Fruit fly (Drosophila melanogaster) whole organism, embryonic: ENCODE measurements around the gene Lcp65Ad.

Experiments used
- Atf-2 ChIP-seq: fragments of 200-800 bp; sonication (Bioruptor generic); optimal IDR thresholded peaks from 2 replicates; lab custom pipeline; 2016; ENCODE audit warnings: missing biosample characterization, missing genetic modification characterization
- Atf6 ChIP-seq: fragments of 200-800 bp; sonication (Bioruptor generic); IDR thresholded peaks from 2 replicates; pipeline ENCODE4 v1.3.6; 2022; ENCODE audit warnings: missing biosample characterization, missing genetic modification characterization
- B-H1 ChIP-seq: fragments of 200-800 bp; sonication (Bioruptor generic); IDR thresholded peaks from 3 replicates; pipeline ENCODE4 v1.3.6; 2022; ENCODE audit warnings: missing biosample characterization, missing genetic modification characterization
- CG12155 ChIP-seq: fragments of 200-800 bp; sonication (Bioruptor generic); optimal IDR thresholded peaks from 3 replicates; lab custom pipeline; 2016; ENCODE audit warnings: missing biosample characterization, missing genetic modification characterization
- CG12219 ChIP-seq: fragments of 200-800 bp; sonication (Bioruptor generic); optimal IDR thresholded peaks from 3 replicates; lab custom pipeline; 2018; ENCODE audit warnings: missing biosample characterization, mild to moderate bottlenecking, missing genetic modification characterization
- CG13424 ChIP-seq: fragments of 200-800 bp; sonication (Bioruptor generic); optimal IDR thresholded peaks from 2 replicates; lab custom pipeline; 2019; ENCODE audit warnings: missing biosample characterization, mild to moderate bottlenecking, missing genetic modification characterization, moderate library complexity
- CG1602 ChIP-seq: fragments of 200-800 bp; sonication (Bioruptor generic); optimal IDR thresholded peaks from 3 replicates; lab custom pipeline; 2016; ENCODE audit warnings: missing biosample characterization, missing genetic modification characterization
- CG1792 ChIP-seq: fragments of 200-800 bp; sonication (Bioruptor generic); optimal IDR thresholded peaks from 2 replicates; lab custom pipeline; 2016; ENCODE audit warnings: missing biosample characterization, missing genetic modification characterization
- CG2889 ChIP-seq: fragments of 200-800 bp; sonication (Bioruptor generic); IDR thresholded peaks from 3 replicates; pipeline ENCODE4 v1.3.6; 2022; ENCODE audit warnings: missing biosample characterization, missing genetic modification characterization
- CG30403 ChIP-seq: fragments of 200-800 bp; sonication (Bioruptor generic); optimal IDR thresholded peaks from 3 replicates; lab custom pipeline; 2016; ENCODE audit warnings: missing biosample characterization, missing genetic modification characterization
- CG31365 ChIP-seq: fragments of 200-800 bp; sonication (Bioruptor generic); optimal IDR thresholded peaks from 2 replicates; lab custom pipeline; 2018; ENCODE audit warnings: missing biosample characterization, mild to moderate bottlenecking, missing genetic modification characterization
- CG32772 ChIP-seq: fragments of 200-800 bp; sonication (Bioruptor generic); IDR thresholded peaks from 2 replicates; pipeline ENCODE4 v1.3.6; 2022; ENCODE audit warnings: missing biosample characterization, missing genetic modification characterization
- CG3407 ChIP-seq: fragments of 200-800 bp; sonication (Bioruptor generic); optimal IDR thresholded peaks from 2 replicates; lab custom pipeline; 2018; ENCODE audit warnings: missing biosample characterization, mild to moderate bottlenecking, missing genetic modification characterization
- CG34422 ChIP-seq: fragments of 200-800 bp; sonication (Bioruptor generic); IDR thresholded peaks from 3 replicates; pipeline ENCODE4 v1.3.6; 2022; ENCODE audit warnings: missing biosample characterization, missing genetic modification characterization
- CG4328 ChIP-seq: fragments of 200-800 bp; sonication (Bioruptor generic); optimal IDR thresholded peaks from 3 replicates; lab custom pipeline; 2017; ENCODE audit warnings: missing biosample characterization, missing genetic modification reagents, missing genetic modification characterization
- CG5245 ChIP-seq: fragments of 200-800 bp; sonication (Bioruptor generic); optimal IDR thresholded peaks from 3 replicates; lab custom pipeline; 2016; ENCODE audit warnings: missing biosample characterization, missing genetic modification characterization
- CG6175 ChIP-seq: fragments of 200-800 bp; sonication (Bioruptor generic); IDR thresholded peaks from 3 replicates; pipeline ENCODE4 v1.3.6; 2022; ENCODE audit warnings: missing biosample characterization, missing genetic modification characterization
- CG6272 ChIP-seq: fragments of 200-800 bp; sonication (Bioruptor generic); IDR thresholded peaks from 2 replicates; pipeline ENCODE4 v1.3.6; 2022; ENCODE audit warnings: missing biosample characterization, missing genetic modification characterization
- CG6854 ChIP-seq: fragments of 200-800 bp; sonication (Bioruptor generic); optimal IDR thresholded peaks from 3 replicates; lab custom pipeline; 2017; ENCODE audit warnings: missing biosample characterization, mild to moderate bottlenecking, missing genetic modification characterization
- CG7357 ChIP-seq: fragments of 200-800 bp; sonication (Bioruptor generic); IDR thresholded peaks from 3 replicates; pipeline ENCODE4 v1.3.6; 2022; ENCODE audit warnings: missing biosample characterization, missing genetic modification characterization
- Ets65A ChIP-seq: fragments of 200-800 bp; sonication (Bioruptor generic); peaks from one replicate; lab custom pipeline; 2016; ENCODE audit warnings: missing biosample characterization, missing genetic modification characterization
- Gug ChIP-seq: fragments of 200-800 bp; sonication (Bioruptor generic); IDR thresholded peaks from 4 replicates; pipeline ENCODE4 v1.3.6; 2022; ENCODE audit warnings: missing biosample characterization, missing genetic modification characterization
- HLH4C ChIP-seq: fragments of 200-800 bp; sonication (Bioruptor generic); IDR thresholded peaks from 3 replicates; pipeline ENCODE4 v1.3.6; 2022; ENCODE audit warnings: missing biosample characterization, missing genetic modification characterization; ENCODE audit not compliant: partially characterized antibody
- HLHmδ ChIP-seq: fragments of 200-800 bp; sonication (Bioruptor generic); optimal IDR thresholded peaks from 2 replicates; lab custom pipeline; 2018; ENCODE audit warnings: missing biosample characterization, mild to moderate bottlenecking, missing genetic modification characterization, moderate library complexity
- HmgZ ChIP-seq: fragments of 200-800 bp; sonication (Bioruptor generic); optimal IDR thresholded peaks from 2 replicates; lab custom pipeline; 2018; ENCODE audit warnings: missing biosample characterization, mild to moderate bottlenecking, missing genetic modification characterization
- Mrtf ChIP-seq: fragments of 200-800 bp; sonication (Bioruptor generic); IDR thresholded peaks from 3 replicates; pipeline ENCODE4 v1.3.6; 2022; ENCODE audit warnings: missing biosample characterization, missing genetic modification characterization
- Myb ChIP-seq: fragments of 200-800 bp; sonication (Bioruptor generic); optimal IDR thresholded peaks from 2 replicates; lab custom pipeline; 2016; ENCODE audit warnings: missing biosample characterization, missing genetic modification characterization
- Rx ChIP-seq: fragments of 200-800 bp; sonication (Bioruptor generic); IDR thresholded peaks from 2 replicates; pipeline ENCODE4 v1.3.6; 2022; ENCODE audit warnings: missing biosample characterization, missing genetic modification characterization
- aop ChIP-seq: fragments of 200-800 bp; sonication (Bioruptor generic); IDR thresholded peaks from 2 replicates; pipeline ENCODE4 v1.3.6; 2022; ENCODE audit warnings: missing biosample characterization, missing genetic modification characterization
- ash1 ChIP-seq: fragments of 200-800 bp; sonication (Bioruptor generic); optimal IDR thresholded peaks from 2 replicates; lab custom pipeline; 2018; ENCODE audit warnings: missing biosample characterization, mild to moderate bottlenecking, missing genetic modification characterization
- az2 ChIP-seq: fragments of 200-800 bp; sonication (Bioruptor generic); optimal IDR thresholded peaks from 3 replicates; lab custom pipeline; 2016; ENCODE audit warnings: missing biosample characterization, missing genetic modification characterization
- chinmo ChIP-seq: fragments of 200-800 bp; sonication (Bioruptor generic); IDR thresholded peaks from 4 replicates; pipeline ENCODE4 v1.3.6; 2022; ENCODE audit warnings: missing biosample characterization, missing genetic modification characterization; ENCODE audit not compliant: partially characterized antibody
- chm ChIP-seq: fragments of 200-800 bp; sonication (Bioruptor generic); IDR thresholded peaks from 2 replicates; pipeline ENCODE4 v1.3.6; 2022; ENCODE audit warnings: missing biosample characterization, missing genetic modification characterization
- crp ChIP-seq, 2 experiments: fragments of 200-800 bp; sonication (Bioruptor generic); optimal IDR thresholded peaks; 2 replicates in 1 of 2; 3 replicates in 1 of 2; lab custom pipeline; 2017; ENCODE audit warnings: missing biosample characterization in 2 of 2, missing genetic modification characterization in 2 of 2, mild to moderate bottlenecking in 1 of 2, moderate library complexity in 1 of 2
- dm ChIP-seq: fragments of 200-800 bp; sonication (Bioruptor generic); optimal IDR thresholded peaks from 3 replicates; lab custom pipeline; 2016; ENCODE audit warnings: missing biosample characterization, missing genetic modification characterization
- dmrt11E ChIP-seq: fragments of 200-800 bp; sonication (Bioruptor generic); optimal IDR thresholded peaks from 3 replicates; lab custom pipeline; 2018; ENCODE audit warnings: missing biosample characterization, mild to moderate bottlenecking, missing genetic modification characterization, moderate library complexity
- en ChIP-seq: fragments of 200-800 bp; sonication (Bioruptor generic); optimal IDR thresholded peaks from 2 replicates; lab custom pipeline; 2016; ENCODE audit warnings: missing biosample characterization, missing genetic modification characterization
- fd102C ChIP-seq: fragments of 200-800 bp; sonication (Bioruptor generic); optimal IDR thresholded peaks from 2 replicates; lab custom pipeline; 2018; ENCODE audit warnings: missing biosample characterization, mild to moderate bottlenecking, missing genetic modification characterization, moderate library complexity
- gem ChIP-seq: fragments of 200-800 bp; sonication (Bioruptor generic); optimal IDR thresholded peaks from 2 replicates; lab custom pipeline; 2019; ENCODE audit warnings: missing biosample characterization, mild to moderate bottlenecking, missing genetic modification characterization, moderate library complexity
- gro ChIP-seq: fragments of 200-800 bp; sonication (Bioruptor generic); optimal IDR thresholded peaks from 2 replicates; lab custom pipeline; 2016; ENCODE audit warnings: missing biosample characterization, missing genetic modification characterization
- h ChIP-seq: fragments of >200 bp; optimal IDR thresholded peaks from 2 replicates; lab custom pipeline; 2017
- mam ChIP-seq: fragments of 200-800 bp; sonication (Bioruptor generic); optimal IDR thresholded peaks from 3 replicates; lab custom pipeline; 2016; ENCODE audit warnings: missing biosample characterization, missing genetic modification characterization
- mld ChIP-seq: fragments of 200-800 bp; sonication (Bioruptor generic); IDR thresholded peaks from 3 replicates; pipeline ENCODE4 v1.3.6; 2022; ENCODE audit warnings: missing biosample characterization, missing genetic modification characterization; ENCODE audit not compliant: partially characterized antibody
- psq ChIP-seq: fragments of 200-800 bp; sonication (Bioruptor generic); optimal IDR thresholded peaks from 2 replicates; lab custom pipeline; 2017; ENCODE audit warnings: missing biosample characterization, missing genetic modification characterization
- ranshi ChIP-seq: fragments of 200-800 bp; sonication (Bioruptor generic); IDR thresholded peaks from 2 replicates; pipeline ENCODE4 v1.3.6; 2022; ENCODE audit warnings: missing biosample characterization, missing genetic modification characterization
- repo ChIP-seq: fragments of 200-800 bp; sonication (Bioruptor generic); optimal IDR thresholded peaks from 2 replicates; lab custom pipeline; 2016; ENCODE audit warnings: missing biosample characterization, missing genetic modification characterization
- sim ChIP-seq: fragments of 200-800 bp; sonication (Bioruptor generic); IDR thresholded peaks from 2 replicates; pipeline ENCODE4 v1.3.6; 2022; ENCODE audit warnings: missing biosample characterization, missing genetic modification characterization
- so ChIP-seq: fragments of 200-800 bp; sonication (Bioruptor generic); IDR thresholded peaks from 3 replicates; pipeline ENCODE4 v1.3.6; 2022; ENCODE audit warnings: missing biosample characterization, missing genetic modification characterization
- sug ChIP-seq: fragments of 200-800 bp; optimal IDR thresholded peaks from 2 replicates; lab custom pipeline; 2019; ENCODE audit warnings: missing biosample characterization, mild to moderate bottlenecking, missing genetic modification characterization, moderate library complexity
- tgo ChIP-seq: fragments of 200-800 bp; sonication (Bioruptor generic); IDR thresholded peaks from 3 replicates; pipeline ENCODE4 v1.3.6; 2022; ENCODE audit warnings: missing biosample characterization, missing genetic modification characterization
- yki ChIP-seq: fragments of >200 bp; optimal IDR thresholded peaks from 3 replicates; lab custom pipeline; 2018

Lcp65Ad gene

DNA sequence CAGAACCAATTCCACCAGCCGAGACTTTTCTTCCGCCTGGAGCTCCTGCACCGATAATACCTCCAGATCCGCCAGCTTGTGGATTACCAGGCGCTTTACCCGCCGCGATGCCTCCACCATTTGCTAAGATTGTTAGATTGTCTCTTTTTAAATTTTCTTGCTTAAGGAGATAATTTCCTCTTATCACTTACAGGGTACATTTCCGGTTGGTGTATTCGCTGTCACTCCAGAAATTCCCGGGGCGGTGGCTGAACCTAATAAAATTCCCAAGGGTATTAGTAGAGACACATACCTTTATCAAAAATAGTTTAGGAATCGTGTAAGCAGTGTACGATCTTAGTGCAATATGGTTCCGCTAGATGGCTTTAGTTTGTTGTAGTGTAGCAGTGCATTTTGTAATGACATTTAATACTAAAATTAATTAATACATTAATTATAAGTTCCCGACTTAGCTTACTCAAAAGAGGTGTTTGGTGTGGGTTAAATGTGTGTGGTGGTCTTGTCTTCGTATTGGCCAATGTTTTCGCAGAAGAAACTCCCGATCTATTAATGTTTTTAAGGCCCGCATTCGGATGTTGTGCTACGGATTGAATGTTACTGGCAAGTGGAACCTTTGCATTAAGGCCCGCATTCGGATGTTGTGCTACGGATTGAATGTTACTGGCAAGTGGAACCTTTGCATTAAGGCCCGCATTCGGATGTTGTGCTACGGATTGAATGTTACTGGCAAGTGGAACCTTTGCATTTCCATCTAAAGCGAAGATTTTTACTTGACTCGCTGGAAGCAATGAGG is 18.4 kb upstream of the Lcp65Ad start (continued):
- TF ChIP-seq Atf6 (GFP tag; lab: Robert Waterston, UW) = peak; percentile 71
- peak; percentile 100 for TF ChIP-seq Ets65A
- TF ChIP-seq ranshi (GFP tag; lab: Robert Waterston, UW) = peak; percentile 76; the same call in 1 of the 2 replicates
- TF ChIP-seq CG6175 = peak; percentile 81
- TF ChIP-seq en (GFP tag; lab: Kevin White, UChicago) = peak; percentile 77
- TF ChIP-seq yki (lab: Kevin White, UChicago) = peak; percentile 38
- TF ChIP-seq CG1792 (GFP tag; lab: Kevin White, UChicago) = peak; percentile 56
- TF ChIP-seq so (GFP tag; lab: Robert Waterston, UW) = peak; percentile 76; the same call in 2 of the 3 replicates
- TF ChIP-seq Myb (GFP tag; lab: Kevin White, UChicago) = peak; percentile 26
- peak; percentile 88 for TF ChIP-seq CG7357
- peak; percentile 70; the same call in 2 of the 3 replicates for TF ChIP-seq B-H1 (GFP tag; lab: Robert Waterston, UW)
- peak; percentile 59 for TF ChIP-seq CG12155 (GFP tag; lab: Kevin White, UChicago)
- peak; percentile 69 for TF ChIP-seq CG5245 (GFP tag; lab: Kevin White, UChicago)
- TF ChIP-seq gro (GFP tag; lab: Kevin White, UChicago) = no peak
- peak; percentile 82 for TF ChIP-seq fd102C
- peak; percentile 75 for TF ChIP-seq tgo (GFP tag; lab: Robert Waterston, UW)
- peak; percentile 55 for TF ChIP-seq CG6272 (GFP tag; lab: Robert Waterston, UW)
- peak; percentile 81 for TF ChIP-seq Rx (GFP tag; lab: Robert Waterston, UW)
- no peak for TF ChIP-seq CG2889 (GFP tag; lab: Robert Waterston, UW)
- peak; percentile 5 for TF ChIP-seq dm (GFP tag; lab: Kevin White, UChicago)
- TF ChIP-seq mld (GFP tag; lab: Robert Waterston, UW) = no peak
- no peak for TF ChIP-seq CG1602
- TF ChIP-seq CG12219 (GFP tag; lab: Kevin White, UChicago) = peak; percentile 76
- peak; percentile 34 for TF ChIP-seq CG13424 (tag; lab: Kevin White, UChicago)
- peak; percentile 81 for TF ChIP-seq CG4328 (GFP tag; lab: Kevin White, UChicago)
- TF ChIP-seq CG30403 = peak; percentile 53
- TF ChIP-seq CG3407 = peak; percentile 68
- TF ChIP-seq CG6854 (GFP tag; lab: Kevin White, UChicago) = peak; percentile 75
- no peak for TF ChIP-seq HLH4C (GFP tag; lab: Robert Waterston, UW)
- TF ChIP-seq ash1 (GFP tag; lab: Kevin White, UChicago) = peak; percentile 77
- TF ChIP-seq h (lab: Kevin White, UChicago) = no peak
- no peak for TF ChIP-seq Atf-2 (GFP tag; lab: Kevin White, UChicago)
- peak; percentile 96 for TF ChIP-seq CG31365
- TF ChIP-seq sug (tag; lab: Kevin White, UChicago) = no peak
- peak; percentile 20; the same call in 1 of the 4 replicates for TF ChIP-seq Gug
- TF ChIP-seq CG32772 = no peak; the same call in 1 of the 2 replicates
- TF ChIP-seq HmgZ (tag; lab: Kevin White, UChicago) = peak; percentile 38
- peak; percentile 42 for TF ChIP-seq gem (tag; lab: Kevin White, UChicago)
- TF ChIP-seq psq (GFP tag; lab: Kevin White, UChicago) = no peak
- peak; percentile 82 for TF ChIP-seq sim (GFP tag; lab: Robert Waterston, UW)
- TF ChIP-seq repo (GFP tag; lab: Kevin White, UChicago) = peak; percentile 64
- peak; percentile 78 for TF ChIP-seq CG34422 (GFP tag; lab: Robert Waterston, UW)
- TF ChIP-seq mam (GFP tag; lab: Kevin White, UChicago) = peak; percentile 79
- TF ChIP-seq az2 (GFP tag; lab: Kevin White, UChicago) = peak; percentile 32
- peak in 1 of 2 experiments; percentile 22 for TF ChIP-seq crp (GFP tag; optimal IDR thresholded peaks at IDR 0.05; lab: Kevin White, UChicago)
- TF ChIP-seq chinmo (GFP tag; lab: Robert Waterston, UW) = no peak
- TF ChIP-seq aop (GFP tag; lab: Robert Waterston, UW) = no peak
- TF ChIP-seq Mrtf (GFP tag; lab: Robert Waterston, UW) = peak; percentile 60; the same call in 2 of the 3 replicates
- peak; percentile 94 for TF ChIP-seq chm
- peak; percentile 49 for TF ChIP-seq dmrt11E (tag; lab: Kevin White, UChicago)
- TF ChIP-seq HLHmδ (GFP tag; lab: Kevin White, UChicago) = peak; percentile 97
